Worm (Caenorhabditis elegans) whole organism, young adult: ENCODE measurements around the gene srh-128.

Experiments used
- F52B5.7 ChIP-seq: sonication (generic microtip); optimal IDR thresholded peaks from 2 replicates; lab custom pipeline; 2016; ENCODE audit warnings: mild to moderate bottlenecking, missing genetic modification characterization, missing compliant biosample characterization
- F55B11.4 ChIP-seq: sonication (generic microtip); optimal IDR thresholded peaks from 2 replicates; lab custom pipeline; 2016; ENCODE audit warnings: missing compliant biosample characterization, missing genetic modification characterization, borderline replicate concordance; ENCODE audit not compliant: insufficient read depth
- ama-1 ChIP-seq, 3 experiments: fragments of 150-350 bp in 1 of 3; sonication (generic microtip) in 2 of 3; optimal IDR thresholded peaks; 2 replicates each; lab custom pipeline; 2014 to 2018; ENCODE audit warnings: missing biosample characterization in 2 of 3, missing genetic modification characterization in 2 of 3, missing genetic modification reagents in 2 of 3
- attf-5 ChIP-seq: fragments of 200-800 bp; sonication (Bioruptor generic); optimal IDR thresholded peaks from 2 replicates; lab custom pipeline; 2018; ENCODE audit warnings: mild to moderate bottlenecking, missing genetic modification characterization, missing compliant biosample characterization
- ceh-79 ChIP-seq: sonication (generic microtip); optimal IDR thresholded peaks from 2 replicates; lab custom pipeline; 2017; ENCODE audit warnings: mild to moderate bottlenecking, missing genetic modification characterization, missing compliant biosample characterization
- hmg-1.2 ChIP-seq: fragments of 200-800 bp; sonication (Bioruptor generic); IDR thresholded peaks from 2 replicates; pipeline ENCODE4 v1.3.6; 2022; ENCODE audit warnings: missing genetic modification reagents, missing genetic modification characterization, missing compliant biosample characterization
- snpc-4 ChIP-seq, 5 experiments: fragments of 150-350 bp in 1 of 5; sonication (generic microtip) in 4 of 5; optimal IDR thresholded peaks; 2 replicates each; lab custom pipeline; 2014 to 2018; ENCODE audit warnings: missing genetic modification characterization in 5 of 5, missing biosample characterization in 3 of 5, antibody characterized with exemption in 2 of 5, mild to moderate bottlenecking in 2 of 5, missing compliant biosample characterization in 2 of 5, missing genotype in 2 of 5, moderate library complexity in 2 of 5, missing genetic modification reagents in 1 of 5
- sptf-2 ChIP-seq: fragments of 200-800 bp; sonication (Bioruptor generic); optimal IDR thresholded peaks from 2 replicates; lab custom pipeline; 2018; ENCODE audit warnings: mild to moderate bottlenecking, missing genetic modification characterization, missing compliant biosample characterization
- zfh-2 ChIP-seq: fragments of 200-800 bp; sonication (Bioruptor generic); conservative IDR thresholded peaks from 2 replicates; pipeline ENCODE4 v1.3.6; 2022; ENCODE audit warnings: missing genetic modification reagents, missing genetic modification characterization, missing compliant biosample characterization

DNA sequence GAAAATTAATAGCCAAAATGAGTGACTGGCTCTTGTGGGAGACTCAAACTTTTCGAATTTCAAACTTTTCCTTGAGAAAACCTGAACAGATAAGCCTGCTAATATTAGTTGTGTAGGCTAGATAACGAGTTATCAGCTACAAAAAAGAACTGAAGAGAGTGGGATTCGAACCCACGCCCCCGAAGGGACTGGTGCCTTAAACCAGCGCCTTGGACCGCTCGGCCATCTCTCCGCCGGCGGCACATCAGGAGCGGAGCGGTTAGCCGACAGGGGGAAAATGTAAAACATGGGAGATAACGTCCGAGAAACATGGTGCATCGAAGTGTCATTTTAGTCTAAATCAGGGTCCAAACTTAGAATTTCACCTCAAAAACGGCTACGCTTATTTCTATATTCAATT is 30.5 kb upstream of the srh-128 start:
- TF ChIP-seq F52B5.7 (tag; lab: Kevin White, UChicago) = no peak
- peak; percentile 55 for TF ChIP-seq hmg-1.2 (GFP tag; lab: Robert Waterston, UW)
- no peak for TF ChIP-seq snpc-4 (GFP tag; optimal IDR thresholded peaks at IDR 0.05; lab: Kevin White, UChicago)
- TF ChIP-seq snpc-4 (tag; optimal IDR thresholded peaks at IDR 0.05; lab: Kevin White, UChicago) = peak in 2 of 4 experiments; percentile 2 to 20
- no peak for TF ChIP-seq attf-5 (GFP tag; lab: Kevin White, UChicago)
- TF ChIP-seq ceh-79 = no peak
- no peak for TF ChIP-seq F55B11.4
- no peak for TF ChIP-seq sptf-2 (GFP tag; lab: Kevin White, UChicago)
- peak; percentile 43 for TF ChIP-seq zfh-2 (GFP tag; lab: Robert Waterston, UW)
- no peak for TF ChIP-seq ama-1 (optimal IDR thresholded peaks at IDR 0.05; lab: Kevin White, UChicago)
- no peak for TF ChIP-seq ama-1 (GFP tag; optimal IDR thresholded peaks at IDR 0.05; lab: Kevin White, UChicago)
